Worm (Caenorhabditis elegans): ENCODE results near the gene T14G12.11.

Gene T14G12.11

ce11 chrX:3766552-3766951 lies 4.2 kb upstream of the T14G12.11 start, which contains the start of gene F47B7.4:
TSS of gene F47B7.4 (minus strand) at chrX:3766652.
- TF ChIP-seq hlh-8 (tag; optimal IDR thresholded peaks at IDR 0.05): no peak
- TF ChIP-seq K02D7.2 (tag; optimal IDR thresholded peaks at IDR 0.05): no peak

- no peak for TF ChIP-seq ceh-48 (tag; optimal IDR thresholded peaks at IDR 0.05)
- no peak for TF ChIP-seq C38D4.7 (GFP tag; optimal IDR thresholded peaks at IDR 0.05)
- no peak for TF ChIP-seq T23F11.4 (GFP tag; optimal IDR thresholded peaks at IDR 0.05)
- TF ChIP-seq pha-4 (tag; optimal IDR thresholded peaks at IDR 0.05): no peak
- no peak for TF ChIP-seq pqm-1 (tag; optimal IDR thresholded peaks at IDR 0.05)
- no peak for TF ChIP-seq syd-9 (tag; optimal IDR thresholded peaks at IDR 0.05)
- TF ChIP-seq ceh-31 (tag; optimal IDR thresholded peaks at IDR 0.05): no peak
Measured at ce11 chrX:3764295-3764694, 1.9 kb upstream of the T14G12.11 start, which contains the start of gene F47B7.3. TSS of gene F47B7.3 (minus strand) at chrX:3764395.

ce11 chrX:3759820-3760219 lies 2.5 kb downstream of the T14G12.11 start:
- no peak for TF ChIP-seq ceh-30 (tag; optimal IDR thresholded peaks at IDR 0.05)
- TF ChIP-seq ets-4 (tag; optimal IDR thresholded peaks at IDR 0.05): no peak
- TF ChIP-seq C08G9.2 (tag; optimal IDR thresholded peaks at IDR 0.05): no peak
- TF ChIP-seq hlh-15 (tag; optimal IDR thresholded peaks at IDR 0.05): no peak
- no peak for TF ChIP-seq ceh-14 (tag; optimal IDR thresholded peaks at IDR 0.05)
- TF ChIP-seq ceh-18 (tag; optimal IDR thresholded peaks at IDR 0.05): no peak

- TF ChIP-seq pqm-1 (tag; optimal IDR thresholded peaks at IDR 0.05) (no peak), ama-1 (optimal IDR thresholded peaks at IDR 0.05) (no peak), elt-2 (tag; optimal IDR thresholded peaks at IDR 0.05) (no peak), gmeb-2 (tag; optimal IDR thresholded peaks at IDR 0.05) (no peak), unc-86 (tag; optimal IDR thresholded peaks at IDR 0.05) (no peak), ceh-22 (tag; optimal IDR thresholded peaks at IDR 0.05) (no peak)
Measured at ce11 chrX:3759345-3759744, 3.0 kb downstream of the T14G12.11 start, which contains the start of gene T14G12.6. TSS of gene T14G12.6 (minus strand) at chrX:3759445.

ce11 chrX:3758399-3758798 lies 3.9 kb downstream of the T14G12.11 start, which contains the start of gene T14G12.12:
TSS of gene T14G12.12 (minus strand) at chrX:3758499.
- TF ChIP-seq lin-11 (tag; optimal IDR thresholded peaks at IDR 0.05) (no peak), hlh-6 (tag; optimal IDR thresholded peaks at IDR 0.05) (no peak), ets-4 (tag; optimal IDR thresholded peaks at IDR 0.05) (no peak), K02D7.2 (tag; optimal IDR thresholded peaks at IDR 0.05) (no peak), eyg-1 (tag; optimal IDR thresholded peaks at IDR 0.05) (no peak), pha-4 (tag; optimal IDR thresholded peaks at IDR 0.05) (no peak), ceh-30 (tag; optimal IDR thresholded peaks at IDR 0.05) (no peak), dve-1 (tag; optimal IDR thresholded peaks at IDR 0.05) (no peak), fax-1 (tag; optimal IDR thresholded peaks at IDR 0.05) (no peak)

ce11 chrX:3756238-3756637 lies 6.1 kb downstream of the T14G12.11 start:
- TF ChIP-seq hlh-13 (GFP tag; optimal IDR thresholded peaks at IDR 0.05): no peak
- no peak for TF ChIP-seq ztf-16 (tag; optimal IDR thresholded peaks at IDR 0.05)
- no peak for TF ChIP-seq hlh-15 (tag; optimal IDR thresholded peaks at IDR 0.05)
- no peak for TF ChIP-seq unc-55 (GFP tag; optimal IDR thresholded peaks at IDR 0.05)
- no peak for TF ChIP-seq fkh-10 (GFP tag; optimal IDR thresholded peaks at IDR 0.05)
- TF ChIP-seq elt-4 (tag; optimal IDR thresholded peaks at IDR 0.05): no peak

ce11 chrX:3755753-3756152 lies 6.6 kb downstream of the T14G12.11 start:
- TF ChIP-seq che-1 (tag; optimal IDR thresholded peaks at IDR 0.05): no peak
- TF ChIP-seq eyg-1 (tag; optimal IDR thresholded peaks at IDR 0.05): no peak
- TF ChIP-seq pha-2 (tag; optimal IDR thresholded peaks at IDR 0.05): no peak
- no peak for TF ChIP-seq ceh-48 (tag; optimal IDR thresholded peaks at IDR 0.05)
- TF ChIP-seq Y22D7AL.16 (tag; optimal IDR thresholded peaks at IDR 0.05): no peak
- TF ChIP-seq ceh-34 (tag; optimal IDR thresholded peaks at IDR 0.05): no peak
- TF ChIP-seq unc-55 (GFP tag; optimal IDR thresholded peaks at IDR 0.05): no peak
- no peak for TF ChIP-seq hlh-6 (tag; optimal IDR thresholded peaks at IDR 0.05)
- TF ChIP-seq ahr-1 (tag; optimal IDR thresholded peaks at IDR 0.05): no peak

All from whole organism, late embryonic.